Fruit fly (Drosophila melanogaster): ENCODE results near the gene CG17325.

Gene CG17325

DNA sequence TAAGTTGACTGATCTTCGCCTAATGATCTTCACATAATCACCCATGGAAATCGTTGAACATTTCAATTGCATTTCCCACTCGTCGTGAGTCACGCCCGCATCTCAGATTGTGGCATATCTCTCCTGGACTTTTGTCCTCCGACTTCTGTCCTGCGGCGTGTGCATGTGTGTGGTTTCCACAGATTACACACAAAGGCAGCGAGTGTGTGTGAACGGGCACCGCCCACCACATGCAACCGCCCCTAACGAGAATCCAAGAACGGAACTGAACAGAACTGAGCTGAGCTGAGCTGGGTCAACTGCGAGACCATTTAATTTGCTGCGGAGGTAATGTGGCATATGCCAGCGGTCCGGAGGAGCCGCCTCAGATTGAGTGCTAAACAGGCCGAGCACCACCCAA, 10.7 kb upstream of the CG17325 start:
- TF ChIP-seq svp (GFP tag): no peak
- TF ChIP-seq dsx (GFP tag; optimal IDR thresholded peaks at IDR 0.05; ENCODE audit: poor library complexity, severe bottlenecking): no peak
- TF ChIP-seq cyc (GFP tag; optimal IDR thresholded peaks at IDR 0.05): no peak
- TF ChIP-seq pdm3 (GFP tag; optimal IDR thresholded peaks at IDR 0.05): no peak
- TF ChIP-seq CG8632 (GFP tag; optimal IDR thresholded peaks at IDR 0.05): no peak
- TF ChIP-seq Hr38 (GFP tag; optimal IDR thresholded peaks at IDR 0.05): no peak
- TF ChIP-seq fkh (GFP tag; optimal IDR thresholded peaks at IDR 0.05): no peak
- TF ChIP-seq Sox15 (GFP tag; optimal IDR thresholded peaks at IDR 0.05): no peak
- TF ChIP-seq CG3919 (GFP tag; optimal IDR thresholded peaks at IDR 0.05): no peak
- no peak for TF ChIP-seq topi (GFP tag; optimal IDR thresholded peaks at IDR 0.05)
- no peak for TF ChIP-seq Met (GFP tag; optimal IDR thresholded peaks at IDR 0.05)
- no peak for TF ChIP-seq CG6163 (GFP tag; IDR thresholded peaks at IDR 0.05)
- no peak for TF ChIP-seq ss (GFP tag; optimal IDR thresholded peaks at IDR 0.05)

DNA sequence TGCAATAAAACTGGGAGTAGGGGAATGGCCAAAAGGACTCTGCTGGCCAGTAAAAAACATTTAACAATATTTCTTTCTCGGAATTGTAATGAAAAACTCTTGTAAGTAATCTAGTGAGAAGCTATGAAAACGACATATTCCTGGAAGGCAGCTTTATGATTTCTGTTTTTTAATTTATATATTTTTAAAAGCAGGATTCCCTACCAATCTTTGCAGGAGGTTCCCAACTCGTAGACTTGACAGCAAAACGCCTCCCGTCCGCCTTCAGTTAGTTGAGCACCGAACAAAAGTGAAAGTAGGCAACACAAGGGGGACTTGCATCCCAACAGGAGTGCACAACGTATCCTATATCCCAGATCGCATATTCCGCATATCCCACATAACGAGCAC, 7.2 kb upstream of the CG17325 start, which contains the start of gene CG43814:
Gene CG43814, minus strand, starts transcription at position 101 of the 390 bp plus-strand sequence.
- TF ChIP-seq CG11294 (GFP tag; IDR thresholded peaks at IDR 0.05) (no peak), CG10631 (GFP tag; optimal IDR thresholded peaks at IDR 0.05) (no peak), fkh (GFP tag; optimal IDR thresholded peaks at IDR 0.05) (no peak), CG34406 (GFP tag; optimal IDR thresholded peaks at IDR 0.05) (no peak), fd59A (GFP tag; optimal IDR thresholded peaks at IDR 0.05) (no peak), Hr38 (GFP tag; optimal IDR thresholded peaks at IDR 0.05) (no peak), CG10669 (GFP tag; optimal IDR thresholded peaks at IDR 0.05) (no peak)

DNA sequence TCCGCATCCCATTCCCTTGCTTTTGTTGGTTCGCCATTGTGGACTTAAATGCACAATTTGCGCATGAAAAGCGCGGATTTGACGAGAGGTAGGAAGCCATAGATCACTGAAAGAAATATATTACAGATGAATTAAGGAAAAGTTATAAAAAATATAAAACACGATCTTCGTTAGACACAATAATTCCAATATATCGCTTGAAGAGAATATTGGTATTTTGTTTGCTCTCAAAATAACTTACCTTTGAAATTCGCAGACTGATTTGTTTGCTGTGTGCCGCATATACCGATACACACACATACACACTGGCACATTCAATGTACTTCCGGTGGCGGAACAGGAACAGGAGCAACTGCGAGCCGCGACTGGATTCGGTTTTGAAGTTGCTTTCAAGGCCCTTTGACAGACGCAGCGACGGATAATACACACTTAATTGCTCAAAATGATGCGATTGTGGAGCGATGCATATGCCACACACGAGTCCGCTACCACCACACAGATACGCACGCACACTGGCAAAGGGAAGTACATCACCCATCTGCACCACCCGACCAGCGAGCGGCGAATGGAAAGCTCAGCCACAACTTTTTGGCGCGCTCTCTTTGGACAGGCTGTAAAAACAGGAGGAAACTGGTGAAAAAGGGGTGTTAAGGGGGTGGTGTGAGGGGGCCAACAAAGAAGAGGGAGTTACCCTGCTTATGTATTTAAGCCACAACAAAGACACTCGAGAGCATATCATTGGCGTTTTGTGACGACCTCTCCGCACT, 6.6 kb upstream of the CG17325 start:
- TF ChIP-seq CG10669 (GFP tag; optimal IDR thresholded peaks at IDR 0.05) (peak; percentile 43), OdsH (GFP tag; optimal IDR thresholded peaks at IDR 0.05) (peak; percentile 20), esn (GFP tag; optimal IDR thresholded peaks at IDR 0.05) (peak; percentile 65), cyc (GFP tag; optimal IDR thresholded peaks at IDR 0.05) (peak; percentile 44), Sox102F (GFP tag; optimal IDR thresholded peaks at IDR 0.05) (peak; percentile 36), Met (GFP tag; optimal IDR thresholded peaks at IDR 0.05) (peak; percentile 66), CG11762 (GFP tag; optimal IDR thresholded peaks at IDR 0.05; ENCODE audit: insufficient read depth) (no peak), CG15336 (GFP tag; IDR thresholded peaks at IDR 0.05) (no peak), acj6 (GFP tag; optimal IDR thresholded peaks at IDR 0.05) (peak; percentile 11), dsx (GFP tag; optimal IDR thresholded peaks at IDR 0.05; ENCODE audit: poor library complexity, severe bottlenecking) (no peak), CG34406 (GFP tag; optimal IDR thresholded peaks at IDR 0.05) (peak; percentile 9), Sox15 (GFP tag; optimal IDR thresholded peaks at IDR 0.05) (no peak), Gug (GFP tag; IDR thresholded peaks at IDR 0.05) (no peak; the same call in 1 of the 2 replicates), fd85E (GFP tag; optimal IDR thresholded peaks at IDR 0.05) (no peak), CG4318 (GFP tag; optimal IDR thresholded peaks at IDR 0.05) (no peak), Lpt (GFP tag; optimal IDR thresholded peaks at IDR 0.05) (no peak), Eip93F (GFP tag; optimal IDR thresholded peaks at IDR 0.05) (no peak), CG10631 (GFP tag; optimal IDR thresholded peaks at IDR 0.05) (no peak), eg (GFP tag; IDR thresholded peaks at IDR 0.05) (no peak), ss (GFP tag; optimal IDR thresholded peaks at IDR 0.05) (peak in 1 of 2 experiments; percentile 17), CG3919 (GFP tag; optimal IDR thresholded peaks at IDR 0.05) (peak; percentile 58), Eip75B (GFP tag; optimal IDR thresholded peaks at IDR 0.05) (peak; percentile 33), dac (GFP tag; optimal IDR thresholded peaks at IDR 0.05) (no peak), Hr39 (GFP tag; optimal IDR thresholded peaks at IDR 0.05) (peak; percentile 56), Blimp-1 (GFP tag; optimal IDR thresholded peaks at IDR 0.05) (no peak), CG6854 (GFP tag; optimal IDR thresholded peaks at IDR 0.05) (no peak), CG6808 (GFP tag; optimal IDR thresholded peaks at IDR 0.05) (no peak), Sox14 (GFP tag; optimal IDR thresholded peaks at IDR 0.05) (no peak), CG11294 (GFP tag; IDR thresholded peaks at IDR 0.05) (no peak), svp (GFP tag) (peak; percentile 81), CG6276 (GFP tag; optimal IDR thresholded peaks at IDR 0.05) (no peak), fd59A (GFP tag; optimal IDR thresholded peaks at IDR 0.05) (no peak), CG1621 (tag; optimal IDR thresholded peaks at IDR 0.05) (no peak), Hr38 (GFP tag; optimal IDR thresholded peaks at IDR 0.05) (no peak), CG3032 (tag; optimal IDR thresholded peaks at IDR 0.05) (no peak), salr (GFP tag; optimal IDR thresholded peaks at IDR 0.05) (no peak), net (GFP tag; optimal IDR thresholded peaks at IDR 0.05) (no peak), CG6163 (GFP tag; IDR thresholded peaks at IDR 0.05) (peak; percentile 46; the same call in 1 of the 3 replicates), Hr4 (GFP tag; optimal IDR thresholded peaks at IDR 0.05) (no peak), fkh (GFP tag; optimal IDR thresholded peaks at IDR 0.05) (no peak), pdm3 (GFP tag; optimal IDR thresholded peaks at IDR 0.05) (peak; percentile 18)

Data from whole organism, prepupa.